Fruit fly (Drosophila melanogaster): ENCODE data around the gene CG31642.

Gene CG31642

DNA sequence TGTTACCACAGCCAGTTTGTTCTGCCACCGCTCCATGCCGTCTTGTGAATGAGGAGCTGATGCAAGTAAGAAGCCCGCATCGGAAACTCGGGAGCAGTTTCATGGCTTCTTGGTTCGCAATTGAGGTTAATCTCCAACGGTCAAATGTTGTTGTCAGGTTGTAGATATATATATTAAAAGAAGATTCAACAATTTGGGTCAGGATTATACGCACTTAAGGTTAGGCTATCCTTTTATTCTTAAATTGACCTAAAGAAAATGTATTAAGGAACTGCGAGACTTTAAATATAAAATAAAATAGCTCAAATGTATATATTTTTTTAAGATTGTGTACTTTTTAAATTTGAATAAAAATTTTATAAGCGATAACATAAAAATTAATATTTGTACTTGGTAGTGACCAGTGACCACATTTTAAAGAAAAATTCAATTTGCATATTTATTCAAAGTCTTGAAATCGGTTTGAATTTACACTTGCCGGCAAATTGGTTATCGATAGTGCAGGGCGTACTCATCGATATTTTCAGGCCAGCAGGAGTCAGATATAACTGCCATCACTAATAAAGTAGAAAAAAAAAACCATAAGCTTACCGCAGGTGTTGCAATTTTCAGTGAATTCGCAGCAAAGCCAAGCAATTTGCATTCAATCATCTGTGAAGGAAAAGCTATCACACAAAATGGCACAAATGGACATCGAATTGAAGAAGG, 49.6 kb upstream of the CG31642 start, which contains the start of the genes CG9150 and Pfdn1 (continued):
- TF ChIP-seq Usf (GFP tag; optimal IDR thresholded peaks at IDR 0.05) (no peak), hbn (GFP tag; IDR thresholded peaks at IDR 0.05; ENCODE audit: partially characterized antibody) (peak; percentile 90), Dip2 (GFP tag; IDR thresholded peaks at IDR 0.05) (no peak), Ssrp (tag; optimal IDR thresholded peaks at IDR 0.05) (no peak), gcm2 (GFP tag; optimal IDR thresholded peaks at IDR 0.05) (no peak), CG9817 (tag; optimal IDR thresholded peaks at IDR 0.05) (no peak), Pdp1 (GFP tag; optimal IDR thresholded peaks at IDR 0.05) (peak in 1 of 2 experiments; percentile 19), CG9876 (GFP tag; optimal IDR thresholded peaks at IDR 0.05) (no peak), org-1 (GFP tag; optimal IDR thresholded peaks at IDR 0.05) (no peak), Elba2 (GFP tag; optimal IDR thresholded peaks at IDR 0.05) (no peak), fd3F (GFP tag; optimal IDR thresholded peaks at IDR 0.05) (no peak), CG30020 (tag; optimal IDR thresholded peaks at IDR 0.05) (no peak), CG16815 (GFP tag; optimal IDR thresholded peaks at IDR 0.05) (no peak), Fer1 (GFP tag; optimal IDR thresholded peaks at IDR 0.05) (peak; percentile 30), CG8388 (GFP tag; optimal IDR thresholded peaks at IDR 0.05) (no peak), wor (GFP tag; IDR thresholded peaks at IDR 0.05) (no peak), Fer2 (tag; optimal IDR thresholded peaks at IDR 0.05) (no peak), slp2 (GFP tag; optimal IDR thresholded peaks at IDR 0.05) (no peak), wdn (GFP tag; IDR thresholded peaks at IDR 0.05) (no peak), Lpt (GFP tag; optimal IDR thresholded peaks at IDR 0.05) (no peak), dpn (GFP tag; optimal IDR thresholded peaks at IDR 0.05) (no peak), CG15479 (GFP tag; optimal IDR thresholded peaks at IDR 0.05) (no peak), slbo (GFP tag; IDR thresholded peaks at IDR 0.05) (no peak), sens-2 (GFP tag; IDR thresholded peaks at IDR 0.05) (no peak), seq (GFP tag; IDR thresholded peaks at IDR 0.05) (no peak), CG2129 (GFP tag; IDR thresholded peaks at IDR 0.05; ENCODE audit: partially characterized antibody) (peak; percentile 80), CG14014 (GFP tag; IDR thresholded peaks at IDR 0.05) (no peak), CG31224 (GFP tag; IDR thresholded peaks at IDR 0.05) (no peak), Bteb2 (GFP tag; optimal IDR thresholded peaks at IDR 0.05) (no peak), BEAF-32 (GFP tag; optimal IDR thresholded peaks at IDR 0.05) (peak; percentile 86), sna (GFP tag; IDR thresholded peaks at IDR 0.05; ENCODE audit: partially characterized antibody) (peak; percentile 79), CG14860 (GFP tag; IDR thresholded peaks at IDR 0.05; ENCODE audit: partially characterized antibody) (peak; percentile 87), CG3726 (GFP tag; IDR thresholded peaks at IDR 0.05) (no peak), CG34422 (GFP tag; IDR thresholded peaks at IDR 0.05) (no peak; the same call in 2 of the 3 replicates), Hr78 (GFP tag; optimal IDR thresholded peaks at IDR 0.05) (no peak), Rfx (GFP tag; IDR thresholded peaks at IDR 0.05) (peak; percentile 48), hth (optimal IDR thresholded peaks at IDR 0.05) (no peak), gce (GFP tag; IDR thresholded peaks at IDR 0.05) (no peak), CG30431 (GFP tag; optimal IDR thresholded peaks at IDR 0.05) (no peak), CG11560 (tag; IDR thresholded peaks at IDR 0.05) (no peak), tll (GFP tag; optimal IDR thresholded peaks at IDR 0.05) (no peak), scrt (GFP tag; optimal IDR thresholded peaks at IDR 0.05) (no peak), cg (GFP tag; optimal IDR thresholded peaks at IDR 0.05) (no peak), CG3995 (GFP tag; optimal IDR thresholded peaks at IDR 0.05) (peak; percentile 90), CG17829 (tag; optimal IDR thresholded peaks at IDR 0.05) (no peak), CG43689 (GFP tag; IDR thresholded peaks at IDR 0.05) (no peak), Ravus (GFP tag; IDR thresholded peaks at IDR 0.05) (no peak), lola (GFP tag; optimal IDR thresholded peaks at IDR 0.05) (no peak), CG18011 (GFP tag; optimal IDR thresholded peaks at IDR 0.05) (no peak), CG17186 (GFP tag; optimal IDR thresholded peaks at IDR 0.05) (no peak)

All from whole organism, embryonic.